Worm (Caenorhabditis elegans): ENCODE data around the gene ttr-34.

DNA sequence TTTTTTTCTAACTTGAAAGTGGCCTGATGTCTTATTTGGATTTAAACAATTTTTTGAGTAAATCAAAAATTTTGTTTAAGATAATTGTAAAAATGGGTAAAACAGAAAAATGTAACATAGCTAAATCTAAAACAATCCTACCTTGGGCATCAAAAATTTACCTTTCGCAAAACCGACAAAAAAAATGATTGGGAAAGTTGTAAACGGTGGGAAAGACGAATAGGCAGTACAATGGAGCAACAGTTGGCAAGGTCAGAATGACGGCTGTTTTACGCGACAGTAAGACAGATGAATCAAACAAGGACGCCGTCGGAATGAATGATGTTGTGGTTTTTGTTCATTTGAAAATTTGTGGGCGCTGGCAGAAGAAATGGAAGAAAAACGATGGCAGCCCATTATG lies 34.8 kb downstream of the ttr-34 start:
- no peak for TF ChIP-seq nhr-76 (tag; optimal IDR thresholded peaks at IDR 0.05)
- TF ChIP-seq nhr-237 (tag; optimal IDR thresholded peaks at IDR 0.05): no peak
- no peak for TF ChIP-seq M03D4.4 (tag; optimal IDR thresholded peaks at IDR 0.05)
- TF ChIP-seq ces-1 (GFP tag; optimal IDR thresholded peaks at IDR 0.05): no peak
- TF ChIP-seq snpc-4 (tag; optimal IDR thresholded peaks at IDR 0.05): no peak
- TF ChIP-seq mep-1 (tag; optimal IDR thresholded peaks at IDR 0.05): no peak
- no peak for TF ChIP-seq sptf-1 (tag; optimal IDR thresholded peaks at IDR 0.05)
- no peak for TF ChIP-seq elt-1 (tag; optimal IDR thresholded peaks at IDR 0.05; ENCODE audit: borderline replicate concordance, insufficient read depth)
- TF ChIP-seq unc-62 (GFP tag; optimal IDR thresholded peaks at IDR 0.05): no peak
- no peak for TF ChIP-seq pha-4 (tag; optimal IDR thresholded peaks at IDR 0.05)
- TF ChIP-seq elt-3 (tag; optimal IDR thresholded peaks at IDR 0.05): no peak
- no peak for TF ChIP-seq nhr-28 (tag; optimal IDR thresholded peaks at IDR 0.05)
